Worm (Caenorhabditis elegans) whole organism, L3 larva: ENCODE results near the gene srh-270.

Source experiments
- R02D3.7 ChIP-seq: fragments of 150-350 bp; optimal IDR thresholded peaks from 2 replicates; lab custom pipeline; 2014; ENCODE audit warnings: missing biosample characterization, missing genetic modification characterization
- ama-1 ChIP-seq: fragments of 150-350 bp; optimal IDR thresholded peaks from 2 replicates; lab custom pipeline; 2018
- ceh-16 ChIP-seq: sonication (generic microtip); optimal IDR thresholded peaks from 2 replicates; lab custom pipeline; 2017; ENCODE audit warnings: missing biosample characterization, missing genetic modification characterization
- ceh-28 ChIP-seq: fragments of 150-350 bp; optimal IDR thresholded peaks from 2 replicates; lab custom pipeline; 2014; ENCODE audit warnings: missing biosample characterization, missing genetic modification reagents, missing genetic modification characterization
- ceh-82 ChIP-seq: fragments of 150-350 bp; optimal IDR thresholded peaks from 2 replicates; lab custom pipeline; 2014; ENCODE audit warnings: missing biosample characterization, missing genetic modification characterization
- ceh-9 ChIP-seq: sonication (generic microtip); optimal IDR thresholded peaks from 2 replicates; lab custom pipeline; 2018; ENCODE audit warnings: missing biosample characterization, missing genetic modification characterization
- daf-12 ChIP-seq: fragments of 150-350 bp; optimal IDR thresholded peaks from 2 replicates; lab custom pipeline; 2014; ENCODE audit warnings: missing biosample characterization, missing genetic modification reagents, missing genetic modification characterization
- egl-5 ChIP-seq: fragments of 150-350 bp; optimal IDR thresholded peaks from 2 replicates; lab custom pipeline; 2017; ENCODE audit warnings: missing biosample characterization, missing genetic modification reagents, missing genetic modification characterization, inconsistent platforms
- elt-1 ChIP-seq: fragments of 150-350 bp; optimal IDR thresholded peaks from 2 replicates; lab custom pipeline; 2014; ENCODE audit warnings: missing biosample characterization, missing genetic modification characterization
- elt-2 ChIP-seq: sonication (generic microtip); optimal IDR thresholded peaks from 2 replicates; lab custom pipeline; 2016; ENCODE audit warnings: missing genetic modification reagents, mild to moderate bottlenecking, missing genetic modification characterization, missing compliant biosample characterization
- elt-3 ChIP-seq, 3 experiments: fragments of 150-350 bp in 1 of 3; sonication (generic microtip) in 2 of 3; optimal IDR thresholded peaks; 2 replicates in 2 of 3; 4 replicates in 1 of 3; lab custom pipeline; 2014 to 2017; ENCODE audit warnings: missing biosample characterization in 3 of 3, missing genetic modification characterization in 3 of 3
- eor-1 ChIP-seq, 2 experiments: fragments of 150-350 bp; optimal IDR thresholded peaks; 2 replicates each; lab custom pipeline; 2014 to 2018; ENCODE audit warnings: missing biosample characterization in 2 of 2, missing genetic modification characterization in 2 of 2
- fkh-2 ChIP-seq: fragments of 150-350 bp; optimal IDR thresholded peaks from 2 replicates; lab custom pipeline; 2014; ENCODE audit warnings: missing biosample characterization, missing genetic modification reagents, missing genetic modification characterization
- hmg-11 ChIP-seq: sonication (generic microtip); optimal IDR thresholded peaks from 2 replicates; lab custom pipeline; 2016; ENCODE audit warnings: missing genetic modification characterization, missing compliant biosample characterization
- jun-1 ChIP-seq: fragments of 150-350 bp; optimal IDR thresholded peaks from 2 replicates; lab custom pipeline; 2014; ENCODE audit warnings: missing biosample characterization, missing genetic modification reagents, missing genetic modification characterization
- lin-15B ChIP-seq: fragments of 150-350 bp; optimal IDR thresholded peaks from 2 replicates; lab custom pipeline; 2014; ENCODE audit warnings: missing biosample characterization, missing genetic modification characterization
- lin-39 ChIP-seq: fragments of 150-350 bp; optimal IDR thresholded peaks from 2 replicates; lab custom pipeline; 2018; ENCODE audit warnings: missing biosample characterization, missing genetic modification reagents, missing genetic modification characterization
- mdl-1 ChIP-seq: fragments of 150-350 bp; optimal IDR thresholded peaks from 2 replicates; lab custom pipeline; 2014; ENCODE audit warnings: missing biosample characterization, missing genetic modification characterization
- mml-1 ChIP-seq: fragments of 150-350 bp; sonication (generic microtip); optimal IDR thresholded peaks from 3 replicates; lab custom pipeline; 2014; ENCODE audit warnings: missing biosample characterization, missing genetic modification characterization
- nfya-1 ChIP-seq: sonication (generic microtip); optimal IDR thresholded peaks from 2 replicates; lab custom pipeline; 2017; ENCODE audit warnings: missing genetic modification characterization, mild to moderate bottlenecking, missing compliant biosample characterization, antibody characterized with exemption, moderate library complexity; ENCODE audit not compliant: insufficient read depth
- nhr-12 ChIP-seq: fragments of 150-350 bp; optimal IDR thresholded peaks from 2 replicates; lab custom pipeline; 2014; ENCODE audit warnings: missing biosample characterization, missing genetic modification characterization
- nhr-23 ChIP-seq: fragments of 150-350 bp; optimal IDR thresholded peaks from 2 replicates; lab custom pipeline; 2014; ENCODE audit warnings: missing biosample characterization, missing genetic modification reagents, missing genetic modification characterization
- nhr-28 ChIP-seq: fragments of 150-350 bp; optimal IDR thresholded peaks from 2 replicates; lab custom pipeline; 2014; ENCODE audit warnings: missing biosample characterization, missing genetic modification characterization
- nhr-43 ChIP-seq: sonication (generic microtip); optimal IDR thresholded peaks from 2 replicates; lab custom pipeline; 2016; ENCODE audit warnings: mild to moderate bottlenecking, missing genetic modification characterization, missing compliant biosample characterization; ENCODE audit not compliant: poor library complexity, severe bottlenecking
- nhr-67 ChIP-seq: fragments of 150-350 bp; optimal IDR thresholded peaks from 2 replicates; lab custom pipeline; 2014; ENCODE audit warnings: missing biosample characterization, missing genetic modification characterization
- nhr-76 ChIP-seq: fragments of 150-350 bp; sonication (generic microtip); optimal IDR thresholded peaks from 5 replicates; lab custom pipeline; 2014; ENCODE audit warnings: missing biosample characterization, missing genetic modification characterization
- nhr-77 ChIP-seq: fragments of 150-350 bp; optimal IDR thresholded peaks from 2 replicates; lab custom pipeline; 2014; ENCODE audit warnings: missing biosample characterization, missing genetic modification characterization
- pha-4 ChIP-seq: fragments of 150-350 bp; optimal IDR thresholded peaks from 2 replicates; lab custom pipeline; 2014; ENCODE audit warnings: missing biosample characterization, missing genetic modification reagents, missing genetic modification characterization
- sea-2 ChIP-seq: fragments of 150-350 bp; sonication (generic microtip); optimal IDR thresholded peaks from 4 replicates; lab custom pipeline; 2014; ENCODE audit warnings: missing biosample characterization, missing genetic modification reagents, missing genetic modification characterization
- skn-1 ChIP-seq: fragments of 150-350 bp; optimal IDR thresholded peaks from 2 replicates; lab custom pipeline; 2014; ENCODE audit warnings: missing biosample characterization, missing genetic modification characterization
- tbx-2 ChIP-seq: sonication (generic microtip); optimal IDR thresholded peaks from 2 replicates; lab custom pipeline; 2016; ENCODE audit warnings: mild to moderate bottlenecking, missing genetic modification characterization, missing compliant biosample characterization
- unc-39 ChIP-seq: sonication (generic microtip); optimal IDR thresholded peaks from 4 replicates; lab custom pipeline; 2017; ENCODE audit warnings: missing biosample characterization, missing genetic modification characterization
- unc-62 ChIP-seq: fragments of 150-350 bp; sonication (generic microtip); optimal IDR thresholded peaks from 4 replicates; lab custom pipeline; 2014; ENCODE audit warnings: missing biosample characterization, missing genetic modification reagents, missing genetic modification characterization
- ztf-11 ChIP-seq: fragments of 150-350 bp; optimal IDR thresholded peaks from 2 replicates; lab custom pipeline; 2014; ENCODE audit warnings: missing biosample characterization, missing genetic modification characterization
- ztf-4 ChIP-seq: fragments of 150-350 bp; optimal IDR thresholded peaks from 2 replicates; lab custom pipeline; 2014; ENCODE audit warnings: missing biosample characterization, missing genetic modification characterization

Gene srh-270

ce11 chrV:2870127-2870526 lies 8.7 kb upstream of the srh-270 start, which contains the start of gene srh-243:
Gene srh-243 (plus strand): TSS chrV:2870427.
- TF ChIP-seq nhr-28 (tag; lab: Kevin White, UChicago) (no peak), eor-1 (tag; optimal IDR thresholded peaks at IDR 0.05; lab: Kevin White, UChicago) (no peak), ceh-16 (tag; lab: Kevin White, UChicago) (no peak), ceh-9 (tag; lab: Kevin White, UChicago) (no peak), sea-2 (GFP tag; lab: Kevin White, UChicago) (no peak), unc-39 (no peak), mml-1 (tag; lab: Kevin White, UChicago) (no peak)
- TF ChIP-seq, all 47 proteins: peak for 0

DNA sequence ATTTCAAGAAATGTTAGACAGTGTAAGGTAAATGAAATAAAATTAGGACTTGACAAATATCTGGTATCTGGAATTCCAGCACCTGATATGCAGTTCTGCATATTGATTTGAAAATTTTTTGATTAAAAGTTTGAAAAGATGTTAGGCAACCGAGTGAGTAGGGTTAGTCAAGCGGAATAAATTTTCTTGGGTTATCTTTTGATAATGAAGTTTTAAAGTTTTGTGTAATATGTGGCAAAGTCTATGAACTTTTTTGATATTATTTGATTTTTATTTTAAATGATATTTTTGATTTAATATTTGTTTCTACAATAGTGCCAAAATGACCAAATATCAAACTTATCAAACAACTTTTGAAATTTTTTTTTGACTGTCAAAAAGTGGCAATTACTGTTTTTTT lies 8.1 kb upstream of the srh-270 start, which contains the start of gene srh-241:
TSS of gene srh-241 (minus strand) at position 101 of the 400 bp plus-strand sequence.
- TF ChIP-seq elt-2 (no peak), ceh-82 (tag; lab: Kevin White, UChicago) (no peak), nhr-67 (no peak), pha-4 (tag; lab: Kevin White, UChicago) (no peak), lin-39 (tag; lab: Kevin White, UChicago) (no peak), unc-39 (no peak), ceh-9 (tag; lab: Kevin White, UChicago) (no peak), nhr-43 (no peak), R02D3.7 (tag; lab: Kevin White, UChicago) (no peak), unc-62 (GFP tag; lab: Kevin White, UChicago) (no peak), fkh-2 (tag; lab: Kevin White, UChicago) (no peak), ztf-4 (tag; lab: Kevin White, UChicago) (no peak), tbx-2 (tag; lab: Kevin White, UChicago) (no peak), mdl-1 (tag; lab: Kevin White, UChicago) (no peak), jun-1 (no peak), elt-1 (tag; lab: Kevin White, UChicago) (no peak), ceh-28 (no peak), egl-5 (no peak), nfya-1 (tag; lab: Kevin White, UChicago) (no peak)

DNA sequence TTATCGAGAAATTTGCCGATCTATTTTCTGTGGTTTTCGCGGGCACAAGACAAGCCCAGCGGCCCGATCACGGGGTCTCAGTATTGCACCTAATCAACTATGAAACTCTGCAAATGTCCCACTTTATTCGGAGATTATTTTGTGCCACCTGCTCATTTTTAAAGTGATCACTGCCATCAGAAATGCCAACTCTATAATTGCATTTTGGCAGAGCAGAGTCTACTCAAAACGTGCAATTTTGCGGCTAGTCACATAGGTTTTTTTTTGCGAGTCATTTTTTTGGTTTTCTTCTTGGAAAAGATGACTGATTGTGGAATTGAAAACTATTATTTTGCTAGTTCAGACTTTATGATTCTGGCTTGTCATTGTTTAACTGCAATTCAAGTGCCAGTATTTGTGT lies 3.5 kb upstream of the srh-270 start, which contains the start of gene srh-240:
TSS of gene srh-240 (plus strand) at position 301 of the 400 bp plus-strand sequence.
- TF ChIP-seq unc-39, result no peak
- no peak for TF ChIP-seq pha-4 (tag; lab: Kevin White, UChicago)
- TF ChIP-seq tbx-2 (tag; lab: Kevin White, UChicago), result no peak
- no peak for TF ChIP-seq lin-15B
- no peak for TF ChIP-seq jun-1

DNA sequence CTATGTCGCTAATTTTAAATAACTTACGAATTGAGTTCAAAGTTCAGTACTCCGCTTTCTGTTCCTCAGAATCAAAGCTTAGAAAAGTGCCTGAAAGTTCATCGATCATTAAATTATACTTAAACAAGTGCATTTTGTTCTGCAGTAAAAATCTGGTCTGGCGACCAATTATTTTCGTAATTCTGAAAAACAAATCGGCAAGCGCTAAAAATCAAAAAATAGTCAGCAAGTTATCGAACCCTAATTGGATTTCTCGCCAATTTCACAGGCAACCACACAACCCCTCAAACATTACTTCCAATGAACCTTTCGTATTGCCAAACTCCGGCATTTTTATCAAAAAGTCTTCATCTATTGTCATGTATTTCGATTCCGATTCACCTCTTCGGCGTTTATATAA lies 1.6 kb upstream of the srh-270 start, which contains the start of gene srh-272:
TSS of gene srh-272 (plus strand) at position 301 of the 400 bp plus-strand sequence.
- TF ChIP-seq unc-39 (no peak), ceh-28 (no peak), nhr-77 (tag; lab: Kevin White, UChicago) (no peak), nhr-76 (tag; lab: Kevin White, UChicago) (no peak), mdl-1 (tag; lab: Kevin White, UChicago) (no peak), hmg-11 (tag; lab: Kevin White, UChicago) (no peak), elt-3 (tag; optimal IDR thresholded peaks at IDR 0.05; lab: Kevin White, UChicago) (no peak), nhr-12 (tag; lab: Kevin White, UChicago) (no peak), daf-12 (tag; lab: Kevin White, UChicago) (no peak), eor-1 (tag; optimal IDR thresholded peaks at IDR 0.05; lab: Kevin White, UChicago) (no peak), R02D3.7 (tag; lab: Kevin White, UChicago) (no peak), nhr-67 (no peak), tbx-2 (tag; lab: Kevin White, UChicago) (no peak), ama-1 (lab: Kevin White, UChicago) (no peak), nfya-1 (tag; lab: Kevin White, UChicago) (no peak), skn-1 (tag; lab: Kevin White, UChicago) (no peak), ztf-11 (tag; lab: Kevin White, UChicago) (no peak), lin-39 (tag; lab: Kevin White, UChicago) (no peak), nhr-23 (tag; lab: Kevin White, UChicago) (no peak)
